Worm (Caenorhabditis elegans): ENCODE measurements around the gene capa-1.
A peak's percentile ranks its signal among the peaks of the same experiment; 100 is the strongest.

The capa-1 gene

DNA sequence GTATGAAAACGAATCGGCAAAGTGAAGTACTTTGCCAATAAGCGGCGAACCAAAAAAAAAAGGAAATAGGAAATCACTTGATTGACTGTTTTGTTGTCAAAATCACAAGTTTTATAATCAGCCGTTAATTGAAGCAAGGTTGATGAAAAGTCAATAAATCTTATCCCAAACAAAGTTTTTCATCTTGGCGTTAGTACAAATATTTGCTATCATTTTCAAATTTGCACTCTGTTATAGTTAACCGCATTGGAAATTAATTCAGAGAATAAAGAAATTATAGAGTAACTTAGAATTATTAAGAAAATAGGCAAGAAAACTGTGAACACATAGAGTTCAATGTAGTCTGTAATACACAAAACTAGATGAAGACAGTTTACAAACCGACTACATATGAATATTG, 25.3 kb downstream of the capa-1 start, which contains the start of gene acs-17:
Gene acs-17, minus strand, starts transcription at position 23 of the 400 bp plus-strand sequence.
- no peak for TF ChIP-seq ztf-23 (GFP tag; IDR thresholded peaks at IDR 0.05)
- no peak for TF ChIP-seq cog-1 (tag; optimal IDR thresholded peaks at IDR 0.05)
- no peak for TF ChIP-seq ref-1 (GFP tag; conservative IDR thresholded peaks at IDR 0.05)
- no peak for TF ChIP-seq T22C8.4 (GFP tag; IDR thresholded peaks at IDR 0.05)

ce11 chrX:5948769-5949168, 29.6 kb downstream of the capa-1 start, which contains the start of gene mig-23:
mig-23 (minus strand) TSS chrX:5948869.
- no peak for TF ChIP-seq med-1 (GFP tag; optimal IDR thresholded peaks at IDR 0.05; ENCODE audit: insufficient read depth)
- no peak for TF ChIP-seq ref-1 (GFP tag; conservative IDR thresholded peaks at IDR 0.05)
- TF ChIP-seq klf-2 (GFP tag; conservative IDR thresholded peaks at IDR 0.05) = no peak
- no peak for TF ChIP-seq T22C8.4 (GFP tag; IDR thresholded peaks at IDR 0.05)
- no peak for TF ChIP-seq ztf-29 (GFP tag; IDR thresholded peaks at IDR 0.05)
- TF ChIP-seq cog-1 (tag; optimal IDR thresholded peaks at IDR 0.05) = no peak
- TF ChIP-seq flt-1 (GFP tag; IDR thresholded peaks at IDR 0.05) = no peak
- no peak for TF ChIP-seq tab-1 (GFP tag; IDR thresholded peaks at IDR 0.05)

- TF ChIP-seq klf-2 (GFP tag; conservative IDR thresholded peaks at IDR 0.05) (no peak), ref-1 (GFP tag; conservative IDR thresholded peaks at IDR 0.05) (no peak), flt-1 (GFP tag; IDR thresholded peaks at IDR 0.05) (0 out of 2 replicates have a peak, but pooled peaks have one; percentile 56), T22C8.4 (GFP tag; IDR thresholded peaks at IDR 0.05) (no peak), tab-1 (GFP tag; IDR thresholded peaks at IDR 0.05) (no peak), ztf-23 (GFP tag; IDR thresholded peaks at IDR 0.05) (peak; percentile 62; the same call in 1 of the 2 replicates), med-1 (GFP tag; optimal IDR thresholded peaks at IDR 0.05; ENCODE audit: insufficient read depth) (no peak), ztf-29 (GFP tag; IDR thresholded peaks at IDR 0.05) (no peak), cog-1 (tag; optimal IDR thresholded peaks at IDR 0.05) (peak; percentile 43)
These were observed 34.0 kb downstream of the capa-1 start, which contains the start of the genes R07E4.5 and R07E4.3 for ce11 chrX:5953174-5953573. R07E4.5 (minus strand) TSS chrX:5953174. R07E4.3 (plus strand) TSS chrX:5953458.

DNA sequence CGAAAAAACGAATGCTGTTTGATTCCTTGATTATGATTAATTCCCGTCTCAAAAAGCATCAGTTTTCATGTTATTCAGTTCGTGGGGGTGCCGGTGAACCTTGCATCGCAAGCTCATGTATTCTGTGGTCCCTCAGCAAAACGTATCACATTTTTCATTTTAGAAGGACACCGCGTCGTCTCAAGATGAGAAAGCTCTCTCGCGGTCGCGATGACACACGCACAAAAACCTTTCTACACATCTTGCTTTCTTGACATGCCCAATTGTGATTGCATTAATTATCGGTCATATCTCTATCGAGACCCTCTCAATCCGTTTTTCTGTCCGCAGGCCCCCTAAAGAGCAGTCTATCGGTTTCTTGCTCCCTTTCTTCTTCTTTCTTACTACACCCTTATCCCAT, 36.9 kb downstream of the capa-1 start:
- TF ChIP-seq flt-1 (GFP tag; IDR thresholded peaks at IDR 0.05) = no peak
- no peak for TF ChIP-seq tab-1 (GFP tag; IDR thresholded peaks at IDR 0.05)
- TF ChIP-seq ztf-23 (GFP tag; IDR thresholded peaks at IDR 0.05) = no peak
- TF ChIP-seq ref-1 (GFP tag; conservative IDR thresholded peaks at IDR 0.05) = no peak
- no peak for TF ChIP-seq med-1 (GFP tag; optimal IDR thresholded peaks at IDR 0.05; ENCODE audit: insufficient read depth)

- TF ChIP-seq T22C8.4 (GFP tag; IDR thresholded peaks at IDR 0.05) = no peak
- TF ChIP-seq klf-2 (GFP tag; conservative IDR thresholded peaks at IDR 0.05) = no peak
- no peak for TF ChIP-seq med-1 (GFP tag; optimal IDR thresholded peaks at IDR 0.05; ENCODE audit: insufficient read depth)
- no peak for TF ChIP-seq ref-1 (GFP tag; conservative IDR thresholded peaks at IDR 0.05)
- no peak for TF ChIP-seq ztf-23 (GFP tag; IDR thresholded peaks at IDR 0.05)
- no peak for TF ChIP-seq flt-1 (GFP tag; IDR thresholded peaks at IDR 0.05)
These were observed 39.6 kb downstream of the capa-1 start, which contains the start of gene R07E4.1 for ce11 chrX:5958815-5959214. R07E4.1 (plus strand) TSS chrX:5959115.

DNA sequence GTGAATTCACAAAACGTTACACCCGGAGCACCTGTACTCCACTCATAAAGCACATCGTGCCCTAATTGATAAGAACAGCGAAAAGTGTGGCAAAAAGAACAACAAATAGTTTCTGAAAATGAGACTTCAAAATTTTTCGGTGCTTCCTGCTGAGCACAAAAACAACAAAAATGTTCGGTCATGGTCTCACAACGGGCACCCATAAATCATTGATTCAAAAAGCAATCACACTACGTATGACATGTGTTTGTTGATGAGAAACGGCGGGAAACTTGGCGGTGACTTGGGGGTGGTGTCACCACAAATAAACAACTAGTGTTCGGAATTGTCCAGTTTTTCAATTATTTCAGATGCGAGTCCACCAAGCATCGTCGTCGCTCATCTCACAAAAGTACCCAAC, 41.7 kb downstream of the capa-1 start:
- TF ChIP-seq tab-1 (GFP tag; IDR thresholded peaks at IDR 0.05) = no peak
- TF ChIP-seq ztf-23 (GFP tag; IDR thresholded peaks at IDR 0.05) = no peak
- no peak for TF ChIP-seq klf-2 (GFP tag; conservative IDR thresholded peaks at IDR 0.05)
- no peak for TF ChIP-seq flt-1 (GFP tag; IDR thresholded peaks at IDR 0.05)
- TF ChIP-seq T22C8.4 (GFP tag; IDR thresholded peaks at IDR 0.05) = no peak
- no peak for TF ChIP-seq ztf-29 (GFP tag; IDR thresholded peaks at IDR 0.05)
- TF ChIP-seq med-1 (GFP tag; optimal IDR thresholded peaks at IDR 0.05; ENCODE audit: insufficient read depth) = no peak
- no peak for TF ChIP-seq ref-1 (GFP tag; conservative IDR thresholded peaks at IDR 0.05)
- TF ChIP-seq cog-1 (tag; optimal IDR thresholded peaks at IDR 0.05) = no peak

DNA sequence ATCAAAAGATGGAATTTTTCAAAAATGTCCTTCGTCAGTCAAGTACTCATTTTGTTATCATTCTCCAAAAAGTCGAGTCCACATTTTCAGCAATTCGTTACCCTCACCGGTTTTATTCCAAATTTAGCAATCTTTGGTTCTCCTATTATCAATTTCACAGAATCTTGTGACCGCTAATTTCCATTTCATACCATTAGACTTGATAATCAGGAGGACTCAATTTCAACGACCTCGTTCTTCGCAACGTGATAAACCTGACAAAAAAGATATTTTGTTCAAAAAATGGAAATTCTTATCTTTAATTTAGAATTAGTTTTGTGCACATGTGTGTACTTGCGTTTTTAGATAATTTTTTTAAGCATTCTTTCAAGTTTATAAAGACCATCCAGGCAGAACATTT, 43.4 kb downstream of the capa-1 start:
- TF ChIP-seq flt-1 (GFP tag; IDR thresholded peaks at IDR 0.05) = no peak
- TF ChIP-seq tab-1 (GFP tag; IDR thresholded peaks at IDR 0.05) = no peak
- no peak for TF ChIP-seq cog-1 (tag; optimal IDR thresholded peaks at IDR 0.05)
- TF ChIP-seq T22C8.4 (GFP tag; IDR thresholded peaks at IDR 0.05) = no peak
